Worm (Caenorhabditis elegans) whole organism, late embryonic: ENCODE data around the gene C17H11.5.

ENCODE experiments used
- dve-1 ChIP-seq: sonication (generic microtip); optimal IDR thresholded peaks from 2 replicates; lab custom pipeline; 2017; ENCODE audit warnings: antibody characterized with exemption, mild to moderate bottlenecking, missing genetic modification characterization, missing compliant biosample characterization
- eyg-1 ChIP-seq: sonication (generic microtip); optimal IDR thresholded peaks from 2 replicates; lab custom pipeline; 2016; ENCODE audit warnings: missing genotype, missing genetic modification characterization, missing compliant biosample characterization

DNA sequence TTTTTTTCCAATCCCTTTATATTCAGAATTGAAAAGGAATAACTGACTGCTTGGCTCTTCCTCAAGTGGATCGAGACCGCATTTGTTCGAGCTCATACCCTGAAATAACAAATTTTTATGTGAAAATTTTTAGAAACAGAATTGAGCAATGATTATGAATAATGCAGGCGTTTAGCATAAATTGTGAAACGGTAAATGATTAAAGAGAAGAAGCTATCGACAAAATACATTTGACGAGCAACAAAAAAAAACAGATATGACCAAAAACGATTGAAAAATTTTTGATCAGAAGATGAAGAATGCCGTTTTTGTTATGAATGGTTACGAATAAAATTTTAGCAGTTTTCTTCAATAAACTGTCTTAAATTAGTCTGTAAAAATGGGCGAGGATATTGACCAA lies 18.7 kb upstream of the C17H11.5 start, which contains the start of gene C17H11.6:
- TF ChIP-seq dve-1 (tag; lab: Kevin White, UChicago): no peak
- no peak for TF ChIP-seq eyg-1 (tag; lab: Kevin White, UChicago)
